Worm (Caenorhabditis elegans) whole organism, L2 larva: ENCODE results near the gene T07G12.2.

Experiments
- C34F6.9 ChIP-seq: fragments of 150-350 bp; optimal IDR thresholded peaks from 2 replicates; lab custom pipeline; 2014; ENCODE audit warnings: missing biosample characterization, missing genetic modification characterization
- F13H6.1 ChIP-seq: sonication (generic microtip); optimal IDR thresholded peaks from 2 replicates; lab custom pipeline; 2016; ENCODE audit warnings: missing genetic modification characterization, missing compliant biosample characterization
- R02D3.7 ChIP-seq: fragments of 150-350 bp; optimal IDR thresholded peaks from 2 replicates; lab custom pipeline; 2014; ENCODE audit warnings: missing biosample characterization, missing genetic modification characterization
- Y55F3AM.14 ChIP-seq: fragments of 200-800 bp; sonication (Bioruptor generic); optimal IDR thresholded peaks from 2 replicates; lab custom pipeline; 2018; ENCODE audit warnings: mild to moderate bottlenecking, missing genetic modification characterization, missing compliant biosample characterization
- ZK546.5 ChIP-seq: sonication (generic microtip); optimal IDR thresholded peaks from 2 replicates; lab custom pipeline; 2017; ENCODE audit warnings: missing biosample characterization, missing genetic modification characterization
- alr-1 ChIP-seq: fragments of 150-350 bp; optimal IDR thresholded peaks from 2 replicates; lab custom pipeline; 2014; ENCODE audit warnings: missing biosample characterization, missing genetic modification characterization
- aly-2 ChIP-seq: fragments of 150-350 bp; optimal IDR thresholded peaks from 2 replicates; lab custom pipeline; 2014; ENCODE audit warnings: missing biosample characterization, missing genetic modification characterization
- ama-1 ChIP-seq: fragments of 150-350 bp; optimal IDR thresholded peaks from 2 replicates; lab custom pipeline; 2018; ENCODE audit warnings: inconsistent platforms
- blmp-1 ChIP-seq: sonication (generic microtip); optimal IDR thresholded peaks from 2 replicates; lab custom pipeline; 2017; ENCODE audit warnings: missing genetic modification characterization, mild to moderate bottlenecking, missing compliant biosample characterization, antibody characterized with exemption, moderate library complexity; ENCODE audit not compliant: insufficient read depth
- ceh-16 ChIP-seq: fragments of 150-350 bp; optimal IDR thresholded peaks from 2 replicates; lab custom pipeline; 2014; ENCODE audit warnings: missing biosample characterization, missing genetic modification characterization
- ceh-82 ChIP-seq: fragments of 150-350 bp; optimal IDR thresholded peaks from 2 replicates; lab custom pipeline; 2014; ENCODE audit warnings: missing biosample characterization, missing genetic modification characterization
- crh-2 ChIP-seq: sonication (generic microtip); optimal IDR thresholded peaks from 2 replicates; lab custom pipeline; 2017; ENCODE audit warnings: missing biosample characterization, missing genetic modification characterization
- dmd-4 ChIP-seq: sonication (generic microtip); optimal IDR thresholded peaks from 2 replicates; lab custom pipeline; 2017; ENCODE audit warnings: missing biosample characterization, missing genetic modification characterization
- egl-27 ChIP-seq: sonication (generic microtip); optimal IDR thresholded peaks from 3 replicates; lab custom pipeline; 2017; ENCODE audit warnings: missing biosample characterization, missing genetic modification reagents, missing genetic modification characterization
- elt-1 ChIP-seq: fragments of 150-350 bp; optimal IDR thresholded peaks from 2 replicates; lab custom pipeline; 2014; ENCODE audit warnings: missing biosample characterization, missing genetic modification characterization
- elt-3 ChIP-seq: sonication (generic microtip); optimal IDR thresholded peaks from 2 replicates; lab custom pipeline; 2017; ENCODE audit warnings: missing biosample characterization, missing genetic modification characterization
- fos-1 ChIP-seq: fragments of 150-350 bp; optimal IDR thresholded peaks from 2 replicates; lab custom pipeline; 2014; ENCODE audit warnings: missing biosample characterization, missing genetic modification characterization
- gmeb-1 ChIP-seq: fragments of 150-350 bp; optimal IDR thresholded peaks from 2 replicates; lab custom pipeline; 2014; ENCODE audit warnings: missing biosample characterization, missing genetic modification characterization
- lin-11 ChIP-seq: fragments of 150-350 bp; sonication (generic microtip); optimal IDR thresholded peaks from 2 replicates; lab custom pipeline; 2014; ENCODE audit warnings: missing biosample characterization, missing genetic modification characterization, inconsistent platforms, mixed read lengths
- lin-13 ChIP-seq: fragments of 150-350 bp; optimal IDR thresholded peaks from 2 replicates; lab custom pipeline; 2014; ENCODE audit warnings: missing biosample characterization, missing genetic modification reagents, missing genetic modification characterization
- lin-39 ChIP-seq: fragments of 150-350 bp; optimal IDR thresholded peaks from 2 replicates; lab custom pipeline; 2014; ENCODE audit warnings: missing biosample characterization, missing genetic modification reagents, missing genetic modification characterization
- lsy-2 ChIP-seq, 2 experiments: fragments of 150-350 bp in 1 of 2; sonication (generic microtip) in 1 of 2; optimal IDR thresholded peaks; 2 replicates each; lab custom pipeline; 2014 to 2017; ENCODE audit warnings: missing biosample characterization in 2 of 2, missing genetic modification characterization in 2 of 2
- mab-5 ChIP-seq: fragments of 150-350 bp; optimal IDR thresholded peaks from 2 replicates; lab custom pipeline; 2014; ENCODE audit warnings: missing biosample characterization, missing genetic modification characterization
- mbf-1 ChIP-seq: sonication (generic microtip); optimal IDR thresholded peaks from 2 replicates; lab custom pipeline; 2017; ENCODE audit warnings: missing biosample characterization, missing genetic modification characterization
- mdl-1 ChIP-seq, 2 experiments: fragments of 150-350 bp in 1 of 2; sonication (generic microtip) in 1 of 2; optimal IDR thresholded peaks; 2 replicates each; lab custom pipeline; 2017; ENCODE audit warnings: missing biosample characterization in 2 of 2, missing genetic modification characterization in 2 of 2
- nhr-10 ChIP-seq: sonication (generic microtip); optimal IDR thresholded peaks from 2 replicates; lab custom pipeline; 2017; ENCODE audit warnings: missing biosample characterization, missing genetic modification characterization
- nhr-11 ChIP-seq: fragments of 150-350 bp; optimal IDR thresholded peaks from 2 replicates; lab custom pipeline; 2014; ENCODE audit warnings: missing biosample characterization, missing genetic modification characterization
- nhr-12 ChIP-seq: fragments of 150-350 bp; optimal IDR thresholded peaks from 2 replicates; lab custom pipeline; 2014; ENCODE audit warnings: missing biosample characterization, missing genetic modification characterization
- nhr-129 ChIP-seq: fragments of 150-350 bp; optimal IDR thresholded peaks from 2 replicates; lab custom pipeline; 2014; ENCODE audit warnings: missing biosample characterization, missing genetic modification characterization
- nhr-21 ChIP-seq: fragments of 150-350 bp; optimal IDR thresholded peaks from 2 replicates; lab custom pipeline; 2014; ENCODE audit warnings: missing biosample characterization, missing genetic modification characterization
- nhr-23 ChIP-seq: fragments of 150-350 bp; optimal IDR thresholded peaks from 2 replicates; lab custom pipeline; 2014; ENCODE audit warnings: missing biosample characterization, missing genetic modification reagents, missing genetic modification characterization
- nhr-237 ChIP-seq: fragments of 150-350 bp; optimal IDR thresholded peaks from 2 replicates; lab custom pipeline; 2014; ENCODE audit warnings: missing biosample characterization, missing genetic modification characterization
- nhr-25 ChIP-seq: fragments of 150-350 bp; sonication (generic microtip); optimal IDR thresholded peaks from 3 replicates; lab custom pipeline; 2014; ENCODE audit warnings: missing biosample characterization, missing genetic modification characterization
- nhr-6 ChIP-seq: fragments of 150-350 bp; optimal IDR thresholded peaks from 2 replicates; lab custom pipeline; 2014; ENCODE audit warnings: missing biosample characterization, missing genetic modification characterization
- nhr-77 ChIP-seq: fragments of 150-350 bp; optimal IDR thresholded peaks from 2 replicates; lab custom pipeline; 2014; ENCODE audit warnings: missing biosample characterization, missing genetic modification characterization
- peb-1 ChIP-seq: fragments of 150-350 bp; optimal IDR thresholded peaks from 2 replicates; lab custom pipeline; 2014; ENCODE audit warnings: missing biosample characterization, missing genetic modification characterization
- sem-4 ChIP-seq: fragments of 150-350 bp; optimal IDR thresholded peaks from 2 replicates; lab custom pipeline; 2014; ENCODE audit warnings: missing biosample characterization, missing genetic modification reagents, missing genetic modification characterization
- skn-1 ChIP-seq: sonication (generic microtip); optimal IDR thresholded peaks from 2 replicates; lab custom pipeline; 2017; ENCODE audit warnings: missing biosample characterization, missing genetic modification characterization
- sma-3 ChIP-seq: sonication (generic microtip); optimal IDR thresholded peaks from 2 replicates; lab custom pipeline; 2016; ENCODE audit warnings: missing genetic modification reagents, missing genetic modification characterization, missing compliant biosample characterization
- sma-9 ChIP-seq, 2 experiments: fragments of 150-350 bp in 1 of 2; sonication (generic microtip) in 1 of 2; optimal IDR thresholded peaks; 2 replicates each; lab custom pipeline; 2014 to 2016; ENCODE audit warnings: missing genetic modification characterization in 2 of 2, mild to moderate bottlenecking in 1 of 2, missing biosample characterization in 1 of 2, missing compliant biosample characterization in 1 of 2, missing genetic modification reagents in 1 of 2, moderate library complexity in 1 of 2
- snpc-4 ChIP-seq: fragments of 150-350 bp; optimal IDR thresholded peaks from 2 replicates; lab custom pipeline; 2014; ENCODE audit warnings: missing biosample characterization, missing genetic modification characterization
- unc-39 ChIP-seq: fragments of 150-350 bp; optimal IDR thresholded peaks from 2 replicates; lab custom pipeline; 2014; ENCODE audit warnings: missing biosample characterization, missing genetic modification characterization
- unc-55 ChIP-seq: fragments of 150-350 bp; sonication (generic microtip); optimal IDR thresholded peaks from 3 replicates; lab custom pipeline; 2014; ENCODE audit warnings: missing biosample characterization, missing genetic modification reagents, missing genetic modification characterization
- unc-62 ChIP-seq: fragments of 150-350 bp; optimal IDR thresholded peaks from 2 replicates; lab custom pipeline; 2014; ENCODE audit warnings: missing biosample characterization, missing genetic modification reagents, missing genetic modification characterization
- zag-1 ChIP-seq: fragments of 150-350 bp; optimal IDR thresholded peaks from 2 replicates; lab custom pipeline; 2014; ENCODE audit warnings: missing biosample characterization, missing genetic modification characterization
- ztf-1 ChIP-seq: fragments of 200-800 bp; sonication (Bioruptor generic); conservative IDR thresholded peaks from 2 replicates; pipeline ENCODE4 v1.3.6; 2022; ENCODE audit warnings: missing genetic modification characterization, missing compliant biosample characterization
- ztf-11 ChIP-seq: sonication (generic microtip); optimal IDR thresholded peaks from 2 replicates; lab custom pipeline; 2017; ENCODE audit warnings: missing biosample characterization, missing genetic modification characterization
- ztf-4 ChIP-seq: fragments of 150-350 bp; optimal IDR thresholded peaks from 2 replicates; lab custom pipeline; 2014; ENCODE audit warnings: missing biosample characterization, missing genetic modification characterization

T07G12.2 gene

ce11 chrIV:10503750-10504232 lies 26.7 kb upstream of the T07G12.2 start:
- no peak for TF ChIP-seq nhr-12
- peak; percentile 70 for TF ChIP-seq Y55F3AM.14 (GFP tag; lab: Kevin White, UChicago)
- no peak for TF ChIP-seq nhr-11 (tag; lab: Kevin White, UChicago)
- TF ChIP-seq alr-1: no peak
- TF ChIP-seq ztf-4 (tag; lab: Kevin White, UChicago): peak; percentile 26
- peak; percentile 23 for TF ChIP-seq egl-27 (tag; lab: Kevin White, UChicago)
- no peak for TF ChIP-seq nhr-77 (tag; lab: Kevin White, UChicago)
- no peak for TF ChIP-seq snpc-4 (tag; lab: Kevin White, UChicago)
- peak; percentile 88 for TF ChIP-seq zag-1 (tag; lab: Kevin White, UChicago)
- no peak for TF ChIP-seq ama-1 (lab: Kevin White, UChicago)
- TF ChIP-seq ceh-82 (tag; lab: Kevin White, UChicago): peak; percentile 50
- TF ChIP-seq ztf-1 (GFP tag; lab: Robert Waterston, UW): no peak
- peak; percentile 56 for TF ChIP-seq sma-9 (GFP tag; optimal IDR thresholded peaks at IDR 0.05; lab: Kevin White, UChicago)
- no peak for TF ChIP-seq sma-9 (tag; optimal IDR thresholded peaks at IDR 0.05; lab: Kevin White, UChicago)
- TF ChIP-seq mbf-1 (tag; lab: Kevin White, UChicago): no peak
- no peak for TF ChIP-seq nhr-6 (tag; lab: Kevin White, UChicago)
- peak; percentile 47 for TF ChIP-seq lin-13 (GFP tag; lab: Kevin White, UChicago)
- no peak for TF ChIP-seq dmd-4
- TF ChIP-seq R02D3.7 (tag; lab: Kevin White, UChicago): no peak
- no peak for TF ChIP-seq mab-5 (tag; lab: Kevin White, UChicago)
- peak; percentile 4 for TF ChIP-seq sma-3 (GFP tag; lab: Kevin White, UChicago)
- no peak for TF ChIP-seq peb-1 (tag; lab: Kevin White, UChicago)
- peak; percentile 79 for TF ChIP-seq C34F6.9
- no peak for TF ChIP-seq skn-1 (tag; lab: Kevin White, UChicago)
- TF ChIP-seq sem-4 (tag; lab: Kevin White, UChicago): no peak
- no peak for TF ChIP-seq elt-1 (tag; lab: Kevin White, UChicago)
- no peak for TF ChIP-seq ceh-16 (tag; lab: Kevin White, UChicago)
- TF ChIP-seq lin-11 (tag; lab: Kevin White, UChicago): peak; percentile 37
- TF ChIP-seq nhr-237 (tag; lab: Kevin White, UChicago): no peak
- peak; percentile 80 for TF ChIP-seq nhr-129 (tag; lab: Kevin White, UChicago)
- TF ChIP-seq F13H6.1 (tag; lab: Kevin White, UChicago): peak; percentile 87
- no peak for TF ChIP-seq nhr-10 (tag; lab: Kevin White, UChicago)
- TF ChIP-seq crh-2 (tag; lab: Kevin White, UChicago): peak; percentile 55
- TF ChIP-seq fos-1 (tag; lab: Kevin White, UChicago): peak; percentile 26
- TF ChIP-seq blmp-1: no peak
- peak in 1 of 2 experiments; percentile 69 for TF ChIP-seq lsy-2 (tag; optimal IDR thresholded peaks at IDR 0.05; lab: Kevin White, UChicago)
- TF ChIP-seq ZK546.5 (tag; lab: Kevin White, UChicago): no peak
- TF ChIP-seq gmeb-1 (tag; lab: Kevin White, UChicago): no peak
- TF ChIP-seq mdl-1 (tag; optimal IDR thresholded peaks at IDR 0.05; lab: Kevin White, UChicago): peak in 1 of 2 experiments; percentile 35
- no peak for TF ChIP-seq nhr-25 (tag; lab: Kevin White, UChicago)
- no peak for TF ChIP-seq unc-62 (GFP tag; lab: Kevin White, UChicago)
- TF ChIP-seq aly-2: no peak
- TF ChIP-seq unc-55 (GFP tag; lab: Kevin White, UChicago): peak; percentile 88
- no peak for TF ChIP-seq ztf-11 (tag; lab: Kevin White, UChicago)
- TF ChIP-seq elt-3: no peak
- no peak for TF ChIP-seq unc-39 (tag; lab: Kevin White, UChicago)
- TF ChIP-seq nhr-23 (tag; lab: Kevin White, UChicago): no peak
- peak; percentile 26 for TF ChIP-seq nhr-21
- TF ChIP-seq lin-39 (tag; lab: Kevin White, UChicago): no peak
